Worm (Caenorhabditis elegans) whole organism, L3 larva: ENCODE results near the gene srab-16.

ENCODE experiments used
- R02D3.7 ChIP-seq: fragments of 150-350 bp; optimal IDR thresholded peaks from 2 replicates; lab custom pipeline; 2014; ENCODE audit warnings: missing biosample characterization, missing genetic modification characterization
- ZK546.5 ChIP-seq: sonication (generic microtip); optimal IDR thresholded peaks from 2 replicates; lab custom pipeline; 2017; ENCODE audit warnings: missing biosample characterization, missing genetic modification characterization
- aly-2 ChIP-seq: fragments of 150-350 bp; optimal IDR thresholded peaks from 2 replicates; lab custom pipeline; 2014; ENCODE audit warnings: missing biosample characterization, missing genetic modification characterization
- ama-1 ChIP-seq: fragments of 150-350 bp; optimal IDR thresholded peaks from 2 replicates; lab custom pipeline; 2018
- ceh-16 ChIP-seq: sonication (generic microtip); optimal IDR thresholded peaks from 2 replicates; lab custom pipeline; 2017; ENCODE audit warnings: missing biosample characterization, missing genetic modification characterization
- ceh-28 ChIP-seq: fragments of 150-350 bp; optimal IDR thresholded peaks from 2 replicates; lab custom pipeline; 2014; ENCODE audit warnings: missing biosample characterization, missing genetic modification reagents, missing genetic modification characterization
- ceh-82 ChIP-seq: fragments of 150-350 bp; optimal IDR thresholded peaks from 2 replicates; lab custom pipeline; 2014; ENCODE audit warnings: missing biosample characterization, missing genetic modification characterization
- daf-12 ChIP-seq: fragments of 150-350 bp; optimal IDR thresholded peaks from 2 replicates; lab custom pipeline; 2014; ENCODE audit warnings: missing biosample characterization, missing genetic modification reagents, missing genetic modification characterization
- egl-27 ChIP-seq: sonication (generic microtip); optimal IDR thresholded peaks from 4 replicates; lab custom pipeline; 2017; ENCODE audit warnings: missing biosample characterization, missing genetic modification reagents, missing genetic modification characterization
- egl-5 ChIP-seq: fragments of 150-350 bp; optimal IDR thresholded peaks from 2 replicates; lab custom pipeline; 2017; ENCODE audit warnings: missing biosample characterization, missing genetic modification reagents, missing genetic modification characterization, inconsistent platforms
- elt-2 ChIP-seq: sonication (generic microtip); optimal IDR thresholded peaks from 2 replicates; lab custom pipeline; 2016; ENCODE audit warnings: missing genetic modification reagents, mild to moderate bottlenecking, missing genetic modification characterization, missing compliant biosample characterization
- elt-3 ChIP-seq, 3 experiments: fragments of 150-350 bp in 1 of 3; sonication (generic microtip) in 2 of 3; optimal IDR thresholded peaks; 2 replicates in 2 of 3; 4 replicates in 1 of 3; lab custom pipeline; 2014 to 2017; ENCODE audit warnings: missing biosample characterization in 3 of 3, missing genetic modification characterization in 3 of 3
- eor-1 ChIP-seq, 2 experiments: fragments of 150-350 bp; optimal IDR thresholded peaks; 2 replicates each; lab custom pipeline; 2014 to 2018; ENCODE audit warnings: missing biosample characterization in 2 of 2, missing genetic modification characterization in 2 of 2
- fkh-10 ChIP-seq: sonication (generic microtip); optimal IDR thresholded peaks from 2 replicates; lab custom pipeline; 2017; ENCODE audit warnings: missing biosample characterization, missing genetic modification reagents, missing genetic modification characterization
- fkh-2 ChIP-seq: fragments of 150-350 bp; optimal IDR thresholded peaks from 2 replicates; lab custom pipeline; 2014; ENCODE audit warnings: missing biosample characterization, missing genetic modification reagents, missing genetic modification characterization
- fos-1 ChIP-seq: fragments of 150-350 bp; optimal IDR thresholded peaks from 2 replicates; lab custom pipeline; 2014; ENCODE audit warnings: missing biosample characterization, missing genetic modification characterization
- hmg-11 ChIP-seq: sonication (generic microtip); optimal IDR thresholded peaks from 2 replicates; lab custom pipeline; 2016; ENCODE audit warnings: missing genetic modification characterization, missing compliant biosample characterization
- jun-1 ChIP-seq: fragments of 150-350 bp; optimal IDR thresholded peaks from 2 replicates; lab custom pipeline; 2014; ENCODE audit warnings: missing biosample characterization, missing genetic modification reagents, missing genetic modification characterization
- lin-15B ChIP-seq: fragments of 150-350 bp; optimal IDR thresholded peaks from 2 replicates; lab custom pipeline; 2014; ENCODE audit warnings: missing biosample characterization, missing genetic modification characterization
- lin-39 ChIP-seq: fragments of 150-350 bp; optimal IDR thresholded peaks from 2 replicates; lab custom pipeline; 2018; ENCODE audit warnings: missing biosample characterization, missing genetic modification reagents, missing genetic modification characterization
- mml-1 ChIP-seq: fragments of 150-350 bp; sonication (generic microtip); optimal IDR thresholded peaks from 3 replicates; lab custom pipeline; 2014; ENCODE audit warnings: missing biosample characterization, missing genetic modification characterization
- nfya-1 ChIP-seq: sonication (generic microtip); optimal IDR thresholded peaks from 2 replicates; lab custom pipeline; 2017; ENCODE audit warnings: missing genetic modification characterization, mild to moderate bottlenecking, missing compliant biosample characterization, antibody characterized with exemption, moderate library complexity; ENCODE audit not compliant: insufficient read depth
- nhr-11 ChIP-seq: fragments of 150-350 bp; optimal IDR thresholded peaks from 2 replicates; lab custom pipeline; 2014; ENCODE audit warnings: missing biosample characterization, missing genetic modification characterization
- nhr-12 ChIP-seq: fragments of 150-350 bp; optimal IDR thresholded peaks from 2 replicates; lab custom pipeline; 2014; ENCODE audit warnings: missing biosample characterization, missing genetic modification characterization
- nhr-23 ChIP-seq: fragments of 150-350 bp; optimal IDR thresholded peaks from 2 replicates; lab custom pipeline; 2014; ENCODE audit warnings: missing biosample characterization, missing genetic modification reagents, missing genetic modification characterization
- nhr-237 ChIP-seq: fragments of 150-350 bp; optimal IDR thresholded peaks from 2 replicates; lab custom pipeline; 2014; ENCODE audit warnings: missing biosample characterization, missing genetic modification characterization
- nhr-25 ChIP-seq: sonication (generic microtip); optimal IDR thresholded peaks from 2 replicates; lab custom pipeline; 2017; ENCODE audit warnings: missing biosample characterization, missing genetic modification characterization
- nhr-28 ChIP-seq: fragments of 150-350 bp; optimal IDR thresholded peaks from 2 replicates; lab custom pipeline; 2014; ENCODE audit warnings: missing biosample characterization, missing genetic modification characterization
- nhr-43 ChIP-seq: sonication (generic microtip); optimal IDR thresholded peaks from 2 replicates; lab custom pipeline; 2016; ENCODE audit warnings: mild to moderate bottlenecking, missing genetic modification characterization, missing compliant biosample characterization; ENCODE audit not compliant: poor library complexity, severe bottlenecking
- nhr-67 ChIP-seq: fragments of 150-350 bp; optimal IDR thresholded peaks from 2 replicates; lab custom pipeline; 2014; ENCODE audit warnings: missing biosample characterization, missing genetic modification characterization
- nhr-76 ChIP-seq: fragments of 150-350 bp; sonication (generic microtip); optimal IDR thresholded peaks from 5 replicates; lab custom pipeline; 2014; ENCODE audit warnings: missing biosample characterization, missing genetic modification characterization
- nhr-77 ChIP-seq: fragments of 150-350 bp; optimal IDR thresholded peaks from 2 replicates; lab custom pipeline; 2014; ENCODE audit warnings: missing biosample characterization, missing genetic modification characterization
- pha-4 ChIP-seq: fragments of 150-350 bp; optimal IDR thresholded peaks from 2 replicates; lab custom pipeline; 2014; ENCODE audit warnings: missing biosample characterization, missing genetic modification reagents, missing genetic modification characterization
- sea-2 ChIP-seq: fragments of 150-350 bp; sonication (generic microtip); optimal IDR thresholded peaks from 4 replicates; lab custom pipeline; 2014; ENCODE audit warnings: missing biosample characterization, missing genetic modification reagents, missing genetic modification characterization
- snpc-4 ChIP-seq: fragments of 150-350 bp; optimal IDR thresholded peaks from 2 replicates; lab custom pipeline; 2014; ENCODE audit warnings: missing biosample characterization, missing genetic modification characterization
- tbx-2 ChIP-seq: sonication (generic microtip); optimal IDR thresholded peaks from 2 replicates; lab custom pipeline; 2016; ENCODE audit warnings: mild to moderate bottlenecking, missing genetic modification characterization, missing compliant biosample characterization
- unc-39 ChIP-seq: sonication (generic microtip); optimal IDR thresholded peaks from 4 replicates; lab custom pipeline; 2017; ENCODE audit warnings: missing biosample characterization, missing genetic modification characterization
- unc-62 ChIP-seq: fragments of 150-350 bp; sonication (generic microtip); optimal IDR thresholded peaks from 4 replicates; lab custom pipeline; 2014; ENCODE audit warnings: missing biosample characterization, missing genetic modification reagents, missing genetic modification characterization
- zag-1 ChIP-seq: fragments of 150-350 bp; optimal IDR thresholded peaks from 2 replicates; lab custom pipeline; 2014; ENCODE audit warnings: missing biosample characterization, missing genetic modification characterization
- ztf-11 ChIP-seq: fragments of 150-350 bp; optimal IDR thresholded peaks from 2 replicates; lab custom pipeline; 2014; ENCODE audit warnings: missing biosample characterization, missing genetic modification characterization

The srab-16 gene

DNA sequence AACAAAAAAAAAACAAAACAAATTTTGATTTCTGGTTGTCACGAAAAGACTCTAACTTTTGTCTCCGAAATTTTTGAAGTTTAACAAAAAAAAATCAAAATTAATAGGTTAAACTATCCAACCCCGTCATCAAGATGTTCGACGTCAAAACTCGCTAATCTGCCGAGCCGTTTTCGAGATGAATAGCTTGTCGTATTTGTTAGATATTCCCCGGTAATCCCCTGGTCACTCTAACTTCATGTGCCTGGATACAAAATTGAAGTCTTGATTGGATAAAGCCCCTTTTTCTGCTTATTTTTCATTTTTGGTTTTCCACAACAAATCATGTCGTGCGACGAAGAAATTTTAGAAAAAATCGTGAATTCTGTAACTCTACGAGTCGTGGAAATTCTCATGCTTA is at the start of gene srab-16:
Gene srab-16 (plus strand): TSS at position 301 of the 400 bp plus-strand sequence.
- no peak for TF ChIP-seq ama-1
- TF ChIP-seq, all 47 proteins: peak for 0

DNA sequence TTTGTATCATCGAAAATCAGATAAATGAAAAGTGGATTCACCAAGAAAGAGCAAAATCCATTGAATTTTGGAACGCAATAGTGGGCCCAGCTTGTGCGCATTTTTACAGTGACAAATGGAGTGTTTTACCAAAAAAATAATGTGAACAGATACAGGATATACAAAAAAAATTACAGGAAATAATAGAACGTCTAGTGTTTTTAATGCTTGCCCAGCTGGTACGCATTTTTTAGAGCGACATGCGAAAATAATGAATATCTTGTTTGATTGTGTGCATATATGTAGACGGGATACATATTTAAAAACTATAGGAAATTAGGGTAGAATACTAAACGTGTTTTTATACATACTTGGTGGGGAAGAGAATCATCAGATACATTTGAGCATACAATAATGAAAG is 46.4 kb upstream of the srab-16 start, which contains the start of gene srj-25:
Gene srj-25 (minus strand): TSS at position 101 of the 400 bp plus-strand sequence.
- TF ChIP-seq lin-39 (tag; lab: Kevin White, UChicago) (no peak), nhr-77 (tag; lab: Kevin White, UChicago) (no peak), ama-1 (no peak), R02D3.7 (tag; lab: Kevin White, UChicago) (no peak), lin-15B (no peak), zag-1 (no peak), ceh-82 (no peak), nhr-23 (tag; lab: Kevin White, UChicago) (no peak), nhr-43 (tag; lab: Kevin White, UChicago) (no peak), nhr-12 (tag; lab: Kevin White, UChicago) (no peak), sea-2 (GFP tag; lab: Kevin White, UChicago) (no peak), mml-1 (tag; lab: Kevin White, UChicago) (no peak), unc-62 (GFP tag; lab: Kevin White, UChicago) (no peak), eor-1 (tag; optimal IDR thresholded peaks at IDR 0.05; lab: Kevin White, UChicago) (no peak), pha-4 (tag; lab: Kevin White, UChicago) (no peak), jun-1 (no peak), snpc-4 (tag; lab: Kevin White, UChicago) (no peak), ZK546.5 (no peak), fkh-2 (tag; lab: Kevin White, UChicago) (no peak)

DNA sequence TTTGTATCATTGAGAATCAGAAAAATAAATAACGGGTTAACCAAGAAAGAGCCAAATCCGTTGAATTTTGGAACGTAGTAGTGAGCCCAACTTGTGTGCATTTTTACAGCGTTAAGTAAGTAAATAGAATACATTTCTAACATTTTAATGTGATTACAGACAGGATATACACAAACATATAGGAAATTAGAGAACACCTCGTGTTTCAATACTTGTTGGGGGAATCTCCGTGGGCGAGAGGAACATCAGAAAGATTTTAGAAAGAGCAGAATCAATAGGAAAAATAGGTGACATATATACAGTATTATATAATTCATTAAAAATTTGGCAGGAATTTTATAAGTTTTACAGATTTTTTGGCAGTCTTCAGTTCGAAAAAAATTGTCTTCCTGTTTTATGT is 43.8 kb upstream of the srab-16 start, which contains the start of gene srj-24:
Gene srj-24 (minus strand): TSS at position 101 of the 400 bp plus-strand sequence.
- TF ChIP-seq fkh-2 (tag; lab: Kevin White, UChicago) (no peak), nhr-25 (no peak), ZK546.5 (no peak), lin-39 (tag; lab: Kevin White, UChicago) (no peak), eor-1 (tag; optimal IDR thresholded peaks at IDR 0.05; lab: Kevin White, UChicago) (no peak), nfya-1 (tag; lab: Kevin White, UChicago) (no peak), jun-1 (no peak), nhr-23 (tag; lab: Kevin White, UChicago) (no peak), aly-2 (tag; lab: Kevin White, UChicago) (no peak), nhr-43 (tag; lab: Kevin White, UChicago) (no peak), elt-2 (tag; lab: Kevin White, UChicago) (no peak), ztf-11 (no peak), nhr-67 (tag; lab: Kevin White, UChicago) (no peak)

DNA sequence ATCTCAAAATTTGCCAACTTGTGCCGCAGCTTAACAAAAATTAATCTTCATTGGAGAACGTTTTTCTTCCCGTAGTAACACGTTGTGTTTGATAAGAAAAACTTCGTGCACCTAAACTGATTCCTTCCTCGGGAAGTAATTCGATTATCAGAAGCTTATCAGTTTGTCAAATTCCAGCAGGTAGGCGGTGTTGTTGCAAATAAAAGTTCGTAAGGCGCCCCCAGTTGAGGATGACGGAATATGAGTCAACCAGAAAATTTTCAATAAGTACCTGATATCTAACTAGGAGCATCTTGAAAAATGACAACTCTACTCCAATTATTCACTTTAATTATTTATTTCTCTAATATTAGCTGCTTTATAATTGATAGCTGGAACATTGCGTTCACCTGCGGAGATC is 40.7 kb upstream of the srab-16 start, which contains the start of gene C05E4.7:
Gene C05E4.7 (plus strand): TSS at position 301 of the 400 bp plus-strand sequence.
- no peak for TF ChIP-seq ZK546.5
- TF ChIP-seq unc-62 (GFP tag; lab: Kevin White, UChicago) = no peak
- no peak for TF ChIP-seq nhr-76 (tag; lab: Kevin White, UChicago)
- no peak for TF ChIP-seq elt-3 (tag; optimal IDR thresholded peaks at IDR 0.05; lab: Kevin White, UChicago)
- no peak for TF ChIP-seq egl-5
- TF ChIP-seq nhr-28 (tag; lab: Kevin White, UChicago) = no peak
- TF ChIP-seq fkh-2 (tag; lab: Kevin White, UChicago) = no peak
- TF ChIP-seq nhr-25 = no peak
- TF ChIP-seq nhr-12 (tag; lab: Kevin White, UChicago) = no peak
- TF ChIP-seq nhr-11 (tag; lab: Kevin White, UChicago) = no peak
- no peak for TF ChIP-seq sea-2 (GFP tag; lab: Kevin White, UChicago)
- TF ChIP-seq R02D3.7 (tag; lab: Kevin White, UChicago) = no peak
- TF ChIP-seq unc-39 = no peak
- TF ChIP-seq ama-1 = no peak
- no peak for TF ChIP-seq elt-2 (tag; lab: Kevin White, UChicago)
- no peak for TF ChIP-seq nhr-23 (tag; lab: Kevin White, UChicago)
- TF ChIP-seq ceh-16 (tag; lab: Kevin White, UChicago) = no peak
- no peak for TF ChIP-seq aly-2 (tag; lab: Kevin White, UChicago)
- no peak for TF ChIP-seq hmg-11 (tag; lab: Kevin White, UChicago)

DNA sequence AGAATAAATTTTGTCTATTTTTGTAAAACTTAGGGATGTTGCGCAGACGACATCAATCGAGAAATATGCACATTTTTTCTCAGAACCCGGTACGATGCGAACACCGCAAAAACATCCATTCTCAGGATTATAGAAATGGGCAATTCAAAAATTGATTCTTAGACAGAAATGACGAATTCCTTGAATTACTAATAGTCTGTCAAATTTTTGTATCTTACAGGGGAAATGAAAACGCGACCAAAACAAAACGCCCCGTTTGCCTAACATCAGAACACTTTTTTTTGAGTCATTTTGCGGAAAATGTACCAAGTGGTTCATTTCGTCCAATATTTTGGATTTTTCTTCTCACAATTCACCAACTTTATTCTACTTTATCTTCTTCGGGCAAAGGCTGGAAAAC is 39.2 kb upstream of the srab-16 start, which contains the start of gene str-134:
Gene str-134 (plus strand): TSS at position 301 of the 400 bp plus-strand sequence.
- TF ChIP-seq nhr-25 (no peak), eor-1 (tag; optimal IDR thresholded peaks at IDR 0.05; lab: Kevin White, UChicago) (no peak), tbx-2 (tag; lab: Kevin White, UChicago) (no peak), unc-62 (GFP tag; lab: Kevin White, UChicago) (no peak), fos-1 (tag; lab: Kevin White, UChicago) (no peak), elt-2 (tag; lab: Kevin White, UChicago) (no peak), daf-12 (tag; lab: Kevin White, UChicago) (no peak), zag-1 (no peak), fkh-2 (tag; lab: Kevin White, UChicago) (no peak), unc-39 (no peak), fkh-10 (GFP tag; lab: Kevin White, UChicago) (no peak), nhr-11 (tag; lab: Kevin White, UChicago) (no peak), R02D3.7 (tag; lab: Kevin White, UChicago) (no peak), ceh-28 (tag; lab: Kevin White, UChicago) (no peak), nhr-237 (no peak), egl-27 (tag; lab: Kevin White, UChicago) (no peak), lin-15B (no peak), nhr-67 (tag; lab: Kevin White, UChicago) (no peak), ztf-11 (no peak), nhr-23 (tag; lab: Kevin White, UChicago) (no peak)
